Worm (Caenorhabditis elegans): ENCODE data around the gene ZK742.4.

The ZK742.4 gene

DNA sequence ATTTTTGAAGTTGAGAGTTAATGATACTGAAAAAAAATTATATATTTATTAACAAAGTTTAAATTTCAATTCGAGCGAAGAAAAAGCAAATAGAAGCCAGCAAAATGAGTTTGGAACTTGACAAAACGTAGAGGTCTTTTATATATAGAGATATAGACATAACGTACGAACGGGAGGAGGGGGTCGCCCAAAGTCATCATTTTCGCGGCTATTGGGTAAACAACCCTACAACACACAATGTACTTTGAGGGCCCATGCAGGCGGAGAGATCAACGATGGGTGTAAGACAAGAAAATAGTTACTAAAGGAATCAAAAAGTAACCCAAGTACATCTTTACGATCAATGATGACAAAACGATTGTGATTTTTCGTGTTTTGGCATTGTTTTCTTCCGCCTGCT is at the start of gene ZK742.4:
Gene ZK742.4 (minus strand): TSS at position 35 of the 400 bp plus-strand sequence.
- TF ChIP-seq ctbp-1 (GFP tag; IDR thresholded peaks at IDR 0.05) (no peak), nhr-6 (tag; optimal IDR thresholded peaks at IDR 0.05) (no peak), zfp-2 (tag; optimal IDR thresholded peaks at IDR 0.05) (no peak), nhr-28 (tag; optimal IDR thresholded peaks at IDR 0.05) (peak; percentile 43), F10B5.3 (tag; optimal IDR thresholded peaks at IDR 0.05) (no peak), pha-4 (GFP tag; IDR thresholded peaks at IDR 0.05) (0 out of 2 replicates have a peak, but pooled peaks have one; percentile 21), pha-4 (tag; optimal IDR thresholded peaks at IDR 0.05) (no peak), hmg-1.1 (GFP tag; IDR thresholded peaks at IDR 0.05) (no peak), lim-7 (GFP tag; IDR thresholded peaks at IDR 0.05) (no peak)

- TF ChIP-seq nhr-77 (tag; optimal IDR thresholded peaks at IDR 0.05) (no peak), nhr-102 (tag; optimal IDR thresholded peaks at IDR 0.05) (peak; percentile 69), skn-1 (tag; optimal IDR thresholded peaks at IDR 0.05) (no peak), ceh-82 (tag; optimal IDR thresholded peaks at IDR 0.05) (no peak), arid-1 (GFP tag; conservative IDR thresholded peaks at IDR 0.05) (peak; percentile 57; the same call in 1 of the 2 replicates), ceh-20 (GFP tag; IDR thresholded peaks at IDR 0.05) (no peak), zfp-3 (GFP tag; conservative IDR thresholded peaks at IDR 0.05) (0 out of 2 replicates have a peak, but pooled peaks have one; percentile 47), nhr-237 (tag; optimal IDR thresholded peaks at IDR 0.05) (no peak), F10B5.3 (tag; optimal IDR thresholded peaks at IDR 0.05) (peak; percentile 59), unc-62 (GFP tag; optimal IDR thresholded peaks at IDR 0.05 in 1 of 2) (no peak), unc-62 (tag; optimal IDR thresholded peaks at IDR 0.05) (no peak), mep-1 (tag; optimal IDR thresholded peaks at IDR 0.05) (peak; percentile 35), lsy-2 (tag; optimal IDR thresholded peaks at IDR 0.05) (peak in 1 of 2 experiments; percentile 59), dve-1 (tag; optimal IDR thresholded peaks at IDR 0.05; ENCODE audit: insufficient read depth) (peak; percentile 14), unc-130 (GFP tag; optimal IDR thresholded peaks at IDR 0.05) (no peak), lin-13 (GFP tag; optimal IDR thresholded peaks at IDR 0.05) (peak; percentile 57), snpc-1.2 (GFP tag; IDR thresholded peaks at IDR 0.05) (peak; percentile 23; the same call in 1 of the 2 replicates), lin-29 (GFP tag; IDR thresholded peaks at IDR 0.05) (no peak), spr-3 (GFP tag; optimal IDR thresholded peaks at IDR 0.05) (peak; percentile 13), ZK546.5 (tag; optimal IDR thresholded peaks at IDR 0.05) (no peak), F26F4.8 (GFP tag; conservative IDR thresholded peaks at IDR 0.05) (no peak), mxl-2 (GFP tag; conservative IDR thresholded peaks at IDR 0.05) (no peak), F44E2.7 (GFP tag; IDR thresholded peaks at IDR 0.05) (no peak), Y48G9A.11 (GFP tag; IDR thresholded peaks at IDR 0.05) (no peak), R02D3.7 (tag; optimal IDR thresholded peaks at IDR 0.05) (no peak), madf-9 (GFP tag; conservative IDR thresholded peaks at IDR 0.05) (no peak), aha-1 (tag) (peak; percentile 94), dmd-8 (GFP tag; IDR thresholded peaks at IDR 0.05) (0 out of 2 replicates have a peak, but pooled peaks have one; percentile 24), T26A8.4 (GFP tag; IDR thresholded peaks at IDR 0.05) (peak; percentile 81), spr-1 (tag; optimal IDR thresholded peaks at IDR 0.05) (peak; percentile 19), daf-8 (GFP tag; IDR thresholded peaks at IDR 0.05) (0 out of 2 replicates have a peak, but pooled peaks have one; percentile 13), ztf-11 (tag; optimal IDR thresholded peaks at IDR 0.05) (no peak), nhr-10 (tag; optimal IDR thresholded peaks at IDR 0.05) (no peak), nhr-6 (tag; optimal IDR thresholded peaks at IDR 0.05) (no peak), fkh-10 (GFP tag; optimal IDR thresholded peaks at IDR 0.05) (no peak), ces-1 (GFP tag; optimal IDR thresholded peaks at IDR 0.05) (no peak), F49E8.2 (tag; optimal IDR thresholded peaks at IDR 0.05; ENCODE audit: borderline replicate concordance) (peak; percentile 17), D1046.2 (GFP tag; IDR thresholded peaks at IDR 0.05) (no peak), nhr-48 (tag; optimal IDR thresholded peaks at IDR 0.05) (peak; percentile 15), Y5F2A.4 (GFP tag; optimal IDR thresholded peaks at IDR 0.05) (peak; percentile 24), daf-12 (tag; optimal IDR thresholded peaks at IDR 0.05) (no peak), lin-38 (GFP tag; IDR thresholded peaks at IDR 0.05) (peak; percentile 57), rbr-2 (tag; optimal IDR thresholded peaks at IDR 0.05) (peak; percentile 11), ctbp-1 (GFP tag; IDR thresholded peaks at IDR 0.05) (0 out of 2 replicates have a peak, but pooled peaks have one; percentile 49)
These were observed 46.3 kb upstream of the ZK742.4 start, which contains the start of gene C37C3.1 for ce11 chrV:7857931-7858330. Gene C37C3.1 (plus strand): TSS chrV:7857963.
